Worm (Caenorhabditis elegans): ENCODE measurements around the gene nhr-172.
"Not testable (repeated sequence)": the region's sequence is repeated elsewhere in the genome, so short reads cannot be mapped to it uniquely, and the experiment has no call there.

Gene nhr-172

ce11 chrV:7501194-7501593 is 7.6 kb upstream of the nhr-172 start:
- TF ChIP-seq dao-5 (tag; optimal IDR thresholded peaks at IDR 0.05) (no peak), W03F9.2 (tag; optimal IDR thresholded peaks at IDR 0.05) (no peak), him-1 (tag; optimal IDR thresholded peaks at IDR 0.05) (no peak)

- no peak for TF ChIP-seq dao-5 (tag; optimal IDR thresholded peaks at IDR 0.05)
- TF ChIP-seq W03F9.2 (tag; optimal IDR thresholded peaks at IDR 0.05) = no peak
- no peak for TF ChIP-seq him-1 (tag; optimal IDR thresholded peaks at IDR 0.05)
Observed at ce11 chrV:7504271-7504670, 4.5 kb upstream of the nhr-172 start, which contains the start of gene srh-229. TSS of gene srh-229 (minus strand) at chrV:7504371.

- TF ChIP-seq him-1 (tag; optimal IDR thresholded peaks at IDR 0.05) = no peak
- no peak for TF ChIP-seq W03F9.2 (tag; optimal IDR thresholded peaks at IDR 0.05)
- no peak for TF ChIP-seq dao-5 (tag; optimal IDR thresholded peaks at IDR 0.05)
Observed at ce11 chrV:7506207-7506606, 2.6 kb upstream of the nhr-172 start.

- TF ChIP-seq him-1, dao-5, W03F9.2 (tag; optimal IDR thresholded peaks at IDR 0.05): not testable (repeated sequence)
Observed at ce11 chrV:7511465-7511864, 2.7 kb downstream of the nhr-172 start, which contains the start of gene nhr-171. TSS of gene nhr-171 (plus strand) at chrV:7511765.

ce11 chrV:7514939-7515338 is 6.1 kb downstream of the nhr-172 start, which contains the start of gene srb-18:
TSS of gene srb-18 (plus strand) at chrV:7515239.
- TF ChIP-seq W03F9.2 (tag; optimal IDR thresholded peaks at IDR 0.05) (no peak), him-1 (tag; optimal IDR thresholded peaks at IDR 0.05) (no peak), dao-5 (tag; optimal IDR thresholded peaks at IDR 0.05) (no peak)

ce11 chrV:7520077-7520476 is 11.3 kb downstream of the nhr-172 start, which contains the start of gene srb-19:
TSS of gene srb-19 (minus strand) at chrV:7520177.
- TF ChIP-seq W03F9.2 (tag; optimal IDR thresholded peaks at IDR 0.05) (no peak), him-1 (tag; optimal IDR thresholded peaks at IDR 0.05) (no peak), dao-5 (tag; optimal IDR thresholded peaks at IDR 0.05) (no peak)

- TF ChIP-seq W03F9.2 (tag; optimal IDR thresholded peaks at IDR 0.05) (no peak), dao-5 (tag; optimal IDR thresholded peaks at IDR 0.05) (no peak), him-1 (tag; optimal IDR thresholded peaks at IDR 0.05) (no peak)
Observed at ce11 chrV:7521304-7521703, 12.5 kb downstream of the nhr-172 start.

ce11 chrV:7522279-7522678 is 13.5 kb downstream of the nhr-172 start, which contains the start of gene C54F6.15:
TSS of gene C54F6.15 (minus strand) at chrV:7522379.
- no peak for TF ChIP-seq W03F9.2 (tag; optimal IDR thresholded peaks at IDR 0.05)
- no peak for TF ChIP-seq him-1 (tag; optimal IDR thresholded peaks at IDR 0.05)
- TF ChIP-seq dao-5 (tag; optimal IDR thresholded peaks at IDR 0.05) = no peak

ce11 chrV:7523392-7523791 is 14.6 kb downstream of the nhr-172 start, which contains the start of gene C54F6.6:
TSS of gene C54F6.6 (plus strand) at chrV:7523692.
- no peak for TF ChIP-seq him-1 (tag; optimal IDR thresholded peaks at IDR 0.05)
- TF ChIP-seq W03F9.2 (tag; optimal IDR thresholded peaks at IDR 0.05) = no peak
- TF ChIP-seq dao-5 (tag; optimal IDR thresholded peaks at IDR 0.05) = no peak

- TF ChIP-seq W03F9.2 (tag; optimal IDR thresholded peaks at IDR 0.05) (no peak), him-1 (tag; optimal IDR thresholded peaks at IDR 0.05) (no peak), dao-5 (tag; optimal IDR thresholded peaks at IDR 0.05) (no peak)
Observed at ce11 chrV:7524447-7524846, 15.7 kb downstream of the nhr-172 start, which contains the start of gene C54F6.20. TSS of gene C54F6.20 (plus strand) at chrV:7524747.

ce11 chrV:7525695-7526094 is 16.9 kb downstream of the nhr-172 start, which contains the start of gene C54F6.18:
TSS of gene C54F6.18 (plus strand) at chrV:7525995.
- TF ChIP-seq him-1 (tag; optimal IDR thresholded peaks at IDR 0.05) (no peak), W03F9.2 (tag; optimal IDR thresholded peaks at IDR 0.05) (no peak), dao-5 (tag; optimal IDR thresholded peaks at IDR 0.05) (no peak)

- TF ChIP-seq W03F9.2 (tag; optimal IDR thresholded peaks at IDR 0.05) = no peak
- TF ChIP-seq dao-5 (tag; optimal IDR thresholded peaks at IDR 0.05) = no peak
- TF ChIP-seq him-1 (tag; optimal IDR thresholded peaks at IDR 0.05) = no peak
Observed at ce11 chrV:7527153-7527552, 18.4 kb downstream of the nhr-172 start, which contains the start of gene C54F6.17. TSS of gene C54F6.17 (plus strand) at chrV:7527453.

- TF ChIP-seq him-1 (tag; optimal IDR thresholded peaks at IDR 0.05) (no peak), dao-5 (tag; optimal IDR thresholded peaks at IDR 0.05) (no peak), W03F9.2 (tag; optimal IDR thresholded peaks at IDR 0.05) (no peak)
Observed at ce11 chrV:7528816-7529215, 20.0 kb downstream of the nhr-172 start, which contains the start of gene C54F6.5. TSS of gene C54F6.5 (plus strand) at chrV:7529116.

ce11 chrV:7529840-7530239 is 21.0 kb downstream of the nhr-172 start, which contains the start of gene swt-2:
TSS of gene swt-2 (plus strand) at chrV:7530140.
- TF ChIP-seq him-1 (tag; optimal IDR thresholded peaks at IDR 0.05) (no peak), dao-5 (tag; optimal IDR thresholded peaks at IDR 0.05) (no peak), W03F9.2 (tag; optimal IDR thresholded peaks at IDR 0.05) (no peak)

- TF ChIP-seq W03F9.2 (tag; optimal IDR thresholded peaks at IDR 0.05) (no peak), him-1 (tag; optimal IDR thresholded peaks at IDR 0.05) (no peak), dao-5 (tag; optimal IDR thresholded peaks at IDR 0.05) (no peak)
Observed at ce11 chrV:7532947-7533346, 24.2 kb downstream of the nhr-172 start, which contains the start of gene C54F6.3. TSS of gene C54F6.3 (plus strand) at chrV:7533247.
